Worm (Caenorhabditis elegans) whole organism, early embryonic: ENCODE results near the gene hipr-1.

Experiments
- B0310.2 ChIP-seq: sonication (generic microtip); optimal IDR thresholded peaks from 2 replicates; lab custom pipeline; 2016; ENCODE audit warnings: mild to moderate bottlenecking, missing genetic modification characterization, missing compliant biosample characterization
- F13C5.2 ChIP-seq: sonication (generic microtip); optimal IDR thresholded peaks from 2 replicates; lab custom pipeline; 2017; ENCODE audit warnings: mild to moderate bottlenecking, missing genetic modification characterization, inconsistent platforms, missing compliant biosample characterization
- aly-1 ChIP-seq: sonication (generic microtip); optimal IDR thresholded peaks from 2 replicates; lab custom pipeline; 2016; ENCODE audit warnings: missing genetic modification characterization, missing compliant biosample characterization
- ama-1 ChIP-seq: fragments of 150-350 bp; optimal IDR thresholded peaks from 2 replicates; lab custom pipeline; 2014
- ceh-13 ChIP-seq: fragments of 200-800 bp; sonication (Bioruptor generic); optimal IDR thresholded peaks from 2 replicates; lab custom pipeline; 2018; ENCODE audit warnings: mild to moderate bottlenecking, missing genetic modification characterization, missing compliant biosample characterization
- ceh-36 ChIP-seq: sonication (generic microtip); optimal IDR thresholded peaks from 2 replicates; lab custom pipeline; 2016; ENCODE audit warnings: missing genetic modification characterization, inconsistent platforms, missing compliant biosample characterization
- ets-7 ChIP-seq: sonication (generic microtip); optimal IDR thresholded peaks from 2 replicates; lab custom pipeline; 2016; ENCODE audit warnings: missing genotype, missing genetic modification characterization, missing compliant biosample characterization
- flt-1 ChIP-seq: fragments of 200-800 bp; sonication (Bioruptor generic); IDR thresholded peaks from 2 replicates; pipeline ENCODE4 v1.3.6; 2022; ENCODE audit warnings: missing genetic modification characterization, missing compliant biosample characterization
- hmbx-1 ChIP-seq: sonication (generic microtip); optimal IDR thresholded peaks from 2 replicates; lab custom pipeline; 2016; ENCODE audit warnings: mild to moderate bottlenecking, missing genetic modification characterization, missing compliant biosample characterization
- hnd-1 ChIP-seq: sonication (generic microtip); optimal IDR thresholded peaks from 2 replicates; lab custom pipeline; 2016; ENCODE audit warnings: missing genetic modification characterization, missing compliant biosample characterization
- pes-1 ChIP-seq: fragments of 200-800 bp; sonication (Bioruptor generic); IDR thresholded peaks from 2 replicates; pipeline ENCODE4 v1.3.6; 2022; ENCODE audit warnings: missing genetic modification reagents, missing genetic modification characterization, missing compliant biosample characterization
- sea-1 ChIP-seq: fragments of 200-800 bp; sonication (Bioruptor generic); conservative IDR thresholded peaks from 2 replicates; pipeline ENCODE4 v1.3.6; 2022; ENCODE audit warnings: missing genetic modification characterization, missing compliant biosample characterization
- tbx-11 ChIP-seq: fragments of 200-800 bp; sonication (Bioruptor generic); IDR thresholded peaks from 2 replicates; pipeline ENCODE4 v1.3.6; 2022; ENCODE audit warnings: missing genetic modification characterization, missing compliant biosample characterization

DNA sequence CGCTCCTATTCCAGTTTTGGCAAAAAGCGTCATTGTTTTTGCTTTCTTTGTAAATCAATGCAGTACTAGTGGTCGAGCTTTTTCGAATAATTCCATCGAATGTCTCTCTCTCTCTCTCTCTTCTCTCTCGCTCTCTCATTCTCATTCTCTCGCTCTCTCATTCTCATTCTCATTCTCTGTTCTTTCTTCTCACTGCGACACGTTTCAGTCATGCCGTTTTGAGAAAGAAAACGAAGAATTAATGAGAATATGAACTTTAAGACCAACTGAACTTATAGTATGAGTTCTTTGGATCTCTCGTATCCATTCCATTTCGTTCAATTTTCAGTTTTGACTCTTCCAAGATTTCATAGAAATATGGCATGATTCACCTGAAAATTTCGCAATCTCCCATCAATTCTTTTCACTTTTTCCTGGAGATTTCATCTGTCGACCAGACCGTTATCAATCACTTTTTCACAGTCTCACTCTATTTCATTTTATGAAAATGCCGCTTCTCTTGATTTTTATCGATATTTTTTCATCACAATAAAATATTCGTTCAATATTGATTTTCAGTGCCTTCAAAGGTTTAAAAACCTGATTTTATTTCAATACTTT lies 52.5 kb downstream of the hipr-1 start:
- no peak for TF ChIP-seq ceh-36
- TF ChIP-seq hnd-1 (tag; lab: Kevin White, UChicago), result no peak
- TF ChIP-seq flt-1 (GFP tag; lab: Robert Waterston, UW), result no peak
- no peak for TF ChIP-seq ama-1 (lab: Kevin White, UChicago)
- no peak for TF ChIP-seq tbx-11 (GFP tag; lab: Robert Waterston, UW)
- no peak for TF ChIP-seq B0310.2 (tag; lab: Kevin White, UChicago)
- TF ChIP-seq pes-1 (GFP tag; lab: Robert Waterston, UW), result no peak
- TF ChIP-seq hmbx-1 (tag; lab: Kevin White, UChicago), result no peak
- no peak for TF ChIP-seq ceh-13 (GFP tag; lab: Kevin White, UChicago)
- TF ChIP-seq F13C5.2 (tag; lab: Kevin White, UChicago), result no peak
- no peak for TF ChIP-seq ets-7 (tag; lab: Kevin White, UChicago)
- TF ChIP-seq aly-1 (tag; lab: Kevin White, UChicago), result no peak
- TF ChIP-seq sea-1 (GFP tag; lab: Robert Waterston, UW), result no peak
